Worm (Caenorhabditis elegans) whole organism, L1 larva: Measurements from ENCODE around the gene Y43C5B.3.

ENCODE experiments used
- C16A3.4 ChIP-seq: fragments of 150-350 bp; optimal IDR thresholded peaks from 2 replicates; lab custom pipeline; 2014; ENCODE audit warnings: missing biosample characterization, missing genetic modification characterization
- C34B4.2 ChIP-seq: sonication (generic microtip); optimal IDR thresholded peaks from 2 replicates; lab custom pipeline; 2017; ENCODE audit warnings: mild to moderate bottlenecking, missing genetic modification characterization, missing compliant biosample characterization
- F16B12.6 ChIP-seq: fragments of 150-350 bp; optimal IDR thresholded peaks from 2 replicates; lab custom pipeline; 2014; ENCODE audit warnings: missing biosample characterization, missing genetic modification characterization
- aha-1 ChIP-seq: fragments of 150-350 bp; optimal IDR thresholded peaks from 2 replicates; lab custom pipeline; 2014; ENCODE audit warnings: missing biosample characterization, missing genetic modification characterization
- alr-1 ChIP-seq: fragments of 200-800 bp; sonication (Bioruptor generic); optimal IDR thresholded peaks from 2 replicates; lab custom pipeline; 2018; ENCODE audit warnings: borderline replicate concordance, mild to moderate bottlenecking, missing genetic modification characterization, missing compliant biosample characterization
- aly-2 ChIP-seq: fragments of 150-350 bp; optimal IDR thresholded peaks from 2 replicates; lab custom pipeline; 2014; ENCODE audit warnings: missing biosample characterization, missing genetic modification characterization
- ceh-63 ChIP-seq: fragments of 200-800 bp; sonication (Bioruptor generic); optimal IDR thresholded peaks from 2 replicates; lab custom pipeline; 2018; ENCODE audit warnings: mild to moderate bottlenecking, missing genetic modification characterization, missing compliant biosample characterization
- ceh-8 ChIP-seq: fragments of 200-800 bp; sonication (Bioruptor generic); optimal IDR thresholded peaks from 2 replicates; lab custom pipeline; 2018; ENCODE audit warnings: mild to moderate bottlenecking, missing genetic modification characterization, moderate library complexity, missing compliant biosample characterization
- ceh-88 ChIP-seq: fragments of 200-800 bp; sonication (Bioruptor generic); IDR thresholded peaks from 2 replicates; pipeline ENCODE4 v1.3.6; 2022; ENCODE audit warnings: missing genetic modification characterization, missing compliant biosample characterization
- dsc-1 ChIP-seq: sonication (generic microtip); optimal IDR thresholded peaks from 2 replicates; lab custom pipeline; 2016; ENCODE audit warnings: mild to moderate bottlenecking, missing genetic modification characterization, missing compliant biosample characterization
- efl-1 ChIP-seq, 4 experiments: fragments of 150-350 bp; optimal IDR thresholded peaks in 3 of 4; peaks in 1 of 4; 1 replicate in 1 of 4; 2 replicates in 3 of 4; lab custom pipeline; 2014; ENCODE audit warnings: missing biosample characterization in 2 of 4, missing genetic modification characterization in 2 of 4, missing genetic modification reagents in 2 of 4
- elt-2 ChIP-seq: sonication (generic microtip); optimal IDR thresholded peaks from 2 replicates; lab custom pipeline; 2016; ENCODE audit warnings: missing genetic modification characterization, mild to moderate bottlenecking, inconsistent platforms, missing compliant biosample characterization, missing genetic modification reagents
- fkh-4 ChIP-seq: sonication (generic microtip); optimal IDR thresholded peaks from 2 replicates; lab custom pipeline; 2016; ENCODE audit warnings: missing compliant biosample characterization, missing genetic modification characterization, borderline replicate concordance
- fos-1 ChIP-seq: fragments of 150-350 bp; optimal IDR thresholded peaks from 2 replicates; lab custom pipeline; 2014; ENCODE audit warnings: missing biosample characterization, missing genetic modification characterization
- grh-1 ChIP-seq: fragments of 200-800 bp; sonication (Bioruptor generic); IDR thresholded peaks from 2 replicates; pipeline ENCODE4 v1.3.6; 2022; ENCODE audit warnings: missing genetic modification reagents, missing genetic modification characterization, missing compliant biosample characterization
- hlh-17 ChIP-seq: fragments of 200-800 bp; sonication (Bioruptor generic); optimal IDR thresholded peaks from 2 replicates; lab custom pipeline; 2018; ENCODE audit warnings: missing genetic modification characterization, mild to moderate bottlenecking, missing compliant biosample characterization, moderate library complexity, borderline replicate concordance
- irx-1 ChIP-seq: sonication (generic microtip); optimal IDR thresholded peaks from 2 replicates; lab custom pipeline; 2016; ENCODE audit warnings: missing genetic modification characterization, missing compliant biosample characterization
- isw-1 ChIP-seq: fragments of 200-800 bp; sonication (Bioruptor generic); IDR thresholded peaks from 2 replicates; pipeline ENCODE4 v1.3.6; 2022; ENCODE audit warnings: missing genetic modification characterization, missing compliant biosample characterization
- jun-1 ChIP-seq: fragments of 150-350 bp; optimal IDR thresholded peaks from 2 replicates; lab custom pipeline; 2014; ENCODE audit warnings: missing biosample characterization, missing genetic modification reagents, missing genetic modification characterization
- lin-13 ChIP-seq: fragments of 150-350 bp; optimal IDR thresholded peaks from 2 replicates; lab custom pipeline; 2014; ENCODE audit warnings: missing biosample characterization, missing genetic modification reagents, missing genetic modification characterization
- lin-14 ChIP-seq: fragments of 200-800 bp; sonication (Bioruptor generic); optimal IDR thresholded peaks from 2 replicates; lab custom pipeline; 2018; ENCODE audit warnings: mild to moderate bottlenecking, missing genetic modification characterization, moderate library complexity, missing compliant biosample characterization
- lsy-2 ChIP-seq, 2 experiments: fragments of 150-350 bp; optimal IDR thresholded peaks; 2 replicates each; lab custom pipeline; 2014; ENCODE audit warnings: missing biosample characterization in 2 of 2, missing genetic modification characterization in 2 of 2
- mab-9 ChIP-seq: fragments of 200-800 bp; sonication (Bioruptor generic); IDR thresholded peaks from 2 replicates; pipeline ENCODE4 v1.3.6; 2022; ENCODE audit warnings: missing genetic modification reagents, missing genetic modification characterization, missing compliant biosample characterization
- mef-2 ChIP-seq: fragments of 150-350 bp; optimal IDR thresholded peaks from 2 replicates; lab custom pipeline; 2014; ENCODE audit warnings: missing biosample characterization, missing genetic modification characterization
- nhr-20 ChIP-seq: sonication (generic microtip); optimal IDR thresholded peaks from 2 replicates; lab custom pipeline; 2016; ENCODE audit warnings: mild to moderate bottlenecking, missing genetic modification characterization, missing compliant biosample characterization
- nhr-47 ChIP-seq: sonication (generic microtip); optimal IDR thresholded peaks from 2 replicates; lab custom pipeline; 2016; ENCODE audit warnings: mild to moderate bottlenecking, missing genetic modification characterization, moderate library complexity, missing compliant biosample characterization
- nhr-71 ChIP-seq: sonication (generic microtip); optimal IDR thresholded peaks from 2 replicates; lab custom pipeline; 2016; ENCODE audit warnings: mild to moderate bottlenecking, missing genetic modification characterization, moderate library complexity, missing compliant biosample characterization
- nhr-76 ChIP-seq: sonication (generic microtip); optimal IDR thresholded peaks from 2 replicates; lab custom pipeline; 2017; ENCODE audit warnings: missing biosample characterization, missing genetic modification characterization
- nhr-77 ChIP-seq: fragments of 150-350 bp; optimal IDR thresholded peaks from 2 replicates; lab custom pipeline; 2014; ENCODE audit warnings: missing biosample characterization, missing genetic modification characterization
- rnt-1 ChIP-seq: sonication (generic microtip); optimal IDR thresholded peaks from 2 replicates; lab custom pipeline; 2016; ENCODE audit warnings: mild to moderate bottlenecking, missing genetic modification characterization, moderate library complexity, missing compliant biosample characterization
- snu-23 ChIP-seq: sonication (generic microtip); optimal IDR thresholded peaks from 2 replicates; lab custom pipeline; 2016; ENCODE audit warnings: missing genetic modification characterization, missing compliant biosample characterization
- sptf-1 ChIP-seq: fragments of 150-350 bp; optimal IDR thresholded peaks from 2 replicates; lab custom pipeline; 2014; ENCODE audit warnings: missing biosample characterization, missing genetic modification characterization
- sup-37 ChIP-seq: fragments of 200-800 bp; sonication (Bioruptor generic); optimal IDR thresholded peaks from 2 replicates; lab custom pipeline; 2018; ENCODE audit warnings: mild to moderate bottlenecking, missing genetic modification characterization, missing compliant biosample characterization
- tbx-2 ChIP-seq: sonication (generic microtip); optimal IDR thresholded peaks from 2 replicates; lab custom pipeline; 2016; ENCODE audit warnings: missing genetic modification characterization, missing compliant biosample characterization
- unc-130 ChIP-seq: fragments of 150-350 bp; optimal IDR thresholded peaks from 2 replicates; lab custom pipeline; 2017; ENCODE audit warnings: missing biosample characterization, missing genetic modification characterization, inconsistent platforms
- unc-62 ChIP-seq: fragments of 150-350 bp; optimal IDR thresholded peaks from 2 replicates; lab custom pipeline; 2014; ENCODE audit warnings: missing biosample characterization, missing genetic modification reagents, missing genetic modification characterization
- unc-86 ChIP-seq: sonication (generic microtip); optimal IDR thresholded peaks from 2 replicates; lab custom pipeline; 2016; ENCODE audit warnings: missing genetic modification characterization, missing compliant biosample characterization
- unc-98 ChIP-seq: fragments of 200-800 bp; sonication (Bioruptor generic); IDR thresholded peaks from 2 replicates; pipeline ENCODE4 v1.3.6; 2022; ENCODE audit warnings: missing genetic modification characterization, missing compliant biosample characterization
- vab-15 ChIP-seq: sonication (generic microtip); optimal IDR thresholded peaks from 2 replicates; lab custom pipeline; 2017; ENCODE audit warnings: missing genotype, mild to moderate bottlenecking, missing genetic modification characterization, missing compliant biosample characterization
- xbp-1 ChIP-seq: sonication (generic microtip); optimal IDR thresholded peaks from 2 replicates; lab custom pipeline; 2016; ENCODE audit warnings: missing genetic modification characterization, missing compliant biosample characterization

The Y43C5B.3 gene

ce11 chrIV:10345990-10346389 lies 4.4 kb upstream of the Y43C5B.3 start (continued):
- no peak for TF ChIP-seq aha-1 (tag; lab: Kevin White, UChicago)
- TF ChIP-seq ceh-8 (GFP tag; lab: Kevin White, UChicago) = peak; percentile 18
- no peak for TF ChIP-seq alr-1 (tag; lab: Kevin White, UChicago)
- peak; percentile 66 for TF ChIP-seq nhr-20 (tag; lab: Kevin White, UChicago)
- TF ChIP-seq, all 84 proteins: peak for 27

- TF ChIP-seq nhr-47 (tag; lab: Kevin White, UChicago) (no peak), nhr-77 (tag; lab: Kevin White, UChicago) (no peak), unc-130 (tag; lab: Kevin White, UChicago) (no peak), fkh-4 (tag; lab: Kevin White, UChicago) (no peak), tbx-2 (tag; lab: Kevin White, UChicago) (no peak), snu-23 (GFP tag; lab: Kevin White, UChicago) (no peak), C34B4.2 (tag; lab: Kevin White, UChicago) (no peak), sptf-1 (tag; lab: Kevin White, UChicago) (no peak), grh-1 (GFP tag; lab: Robert Waterston, UW) (no peak)
These were observed 3.4 kb upstream of the Y43C5B.3 start for ce11 chrIV:10346948-10347347.

- TF ChIP-seq C34B4.2 (tag; lab: Kevin White, UChicago) (no peak), aly-2 (no peak), F16B12.6 (no peak), dsc-1 (peak; percentile 20), unc-86 (tag; lab: Kevin White, UChicago) (peak; percentile 3), unc-98 (GFP tag; lab: Robert Waterston, UW) (no peak), vab-15 (tag; lab: Kevin White, UChicago) (no peak), ceh-88 (GFP tag; lab: Robert Waterston, UW) (no peak), efl-1 (optimal IDR thresholded peaks at IDR 0.05; lab: Kevin White, UChicago) (no peak), efl-1 (GFP tag; optimal IDR thresholded peaks at IDR 0.05 in 1 of 2; lab: Kevin White, UChicago) (peak in 1 of 2 experiments; percentile 60), hlh-17 (GFP tag; lab: Kevin White, UChicago) (no peak), fos-1 (tag; lab: Kevin White, UChicago) (no peak), jun-1 (tag; lab: Kevin White, UChicago) (no peak), xbp-1 (tag; lab: Kevin White, UChicago) (no peak), isw-1 (GFP tag; lab: Robert Waterston, UW) (no peak), lin-14 (peak; percentile 70), nhr-71 (tag; lab: Kevin White, UChicago) (no peak), unc-62 (no peak), sup-37 (no peak), tbx-2 (tag; lab: Kevin White, UChicago) (no peak), mef-2 (tag; lab: Kevin White, UChicago) (no peak), C16A3.4 (tag; lab: Kevin White, UChicago) (no peak), nhr-76 (no peak), lin-13 (no peak), rnt-1 (tag; lab: Kevin White, UChicago) (no peak), irx-1 (tag; lab: Kevin White, UChicago) (no peak), ceh-63 (no peak), lsy-2 (tag; optimal IDR thresholded peaks at IDR 0.05; lab: Kevin White, UChicago) (peak in 1 of 2 experiments; percentile 43), elt-2 (no peak), alr-1 (tag; lab: Kevin White, UChicago) (no peak), mab-9 (GFP tag; lab: Robert Waterston, UW) (no peak)
These were observed 2.9 kb upstream of the Y43C5B.3 start for ce11 chrIV:10347528-10347927.
